Worm (Caenorhabditis elegans) whole organism, L4 larva: ENCODE data around the gene fbxb-103.

Experiments used
- ceh-32 ChIP-seq: sonication (generic microtip); optimal IDR thresholded peaks from 2 replicates; lab custom pipeline; 2016; ENCODE audit warnings: mild to moderate bottlenecking, missing genetic modification characterization, missing compliant biosample characterization; ENCODE audit not compliant: poor library complexity
- ceh-82 ChIP-seq: sonication (generic microtip); optimal IDR thresholded peaks from 2 replicates; lab custom pipeline; 2017; ENCODE audit warnings: missing biosample characterization, missing genetic modification characterization
- hmg-1.1 ChIP-seq: fragments of 200-800 bp; sonication (Bioruptor generic); IDR thresholded peaks from 2 replicates; pipeline ENCODE4 v1.3.6; 2022; ENCODE audit warnings: missing genetic modification reagents, missing genetic modification characterization, missing compliant biosample characterization
- lin-15B ChIP-seq: fragments of 150-350 bp; sonication (generic microtip); optimal IDR thresholded peaks from 3 replicates; lab custom pipeline; 2014; ENCODE audit warnings: missing biosample characterization, missing genetic modification characterization
- nhr-237 ChIP-seq: sonication (generic microtip); optimal IDR thresholded peaks from 2 replicates; lab custom pipeline; 2017; ENCODE audit warnings: missing biosample characterization, missing genetic modification characterization
- zag-1 ChIP-seq: fragments of 150-350 bp; optimal IDR thresholded peaks from 2 replicates; lab custom pipeline; 2014; ENCODE audit warnings: missing biosample characterization, missing genetic modification characterization

- TF ChIP-seq lin-15B, result no peak
- no peak for TF ChIP-seq ceh-32 (tag; lab: Kevin White, UChicago)
- no peak for TF ChIP-seq zag-1 (tag; lab: Kevin White, UChicago)
- TF ChIP-seq hmg-1.1 (GFP tag; lab: Robert Waterston, UW), result no peak
- no peak for TF ChIP-seq ceh-82 (tag; lab: Kevin White, UChicago)
- no peak for TF ChIP-seq nhr-237 (tag; lab: Kevin White, UChicago)
Observed at ce11 chrII:3931825-3932224, 24.9 kb downstream of the fbxb-103 start.
